Worm (Caenorhabditis elegans) whole organism, L2 larva: ENCODE measurements around the gene acs-10.
A peak's percentile ranks its signal among the peaks of the same experiment; 100 is the strongest.

ENCODE experiments used
- mab-5 ChIP-seq: fragments of 150-350 bp; optimal IDR thresholded peaks from 2 replicates; lab custom pipeline; 2014; ENCODE audit warnings: missing biosample characterization, missing genetic modification characterization
- skn-1 ChIP-seq: sonication (generic microtip); optimal IDR thresholded peaks from 2 replicates; lab custom pipeline; 2017; ENCODE audit warnings: missing biosample characterization, missing genetic modification characterization

ce11 chrV:14143634-14144033 is 2.7 kb upstream of the acs-10 start:
- TF ChIP-seq skn-1 (tag; lab: Kevin White, UChicago) (no peak), mab-5 (tag; lab: Kevin White, UChicago) (peak; percentile 66)
